Worm (Caenorhabditis elegans): Measurements from ENCODE around the gene acd-4.

acd-4 gene

DNA sequence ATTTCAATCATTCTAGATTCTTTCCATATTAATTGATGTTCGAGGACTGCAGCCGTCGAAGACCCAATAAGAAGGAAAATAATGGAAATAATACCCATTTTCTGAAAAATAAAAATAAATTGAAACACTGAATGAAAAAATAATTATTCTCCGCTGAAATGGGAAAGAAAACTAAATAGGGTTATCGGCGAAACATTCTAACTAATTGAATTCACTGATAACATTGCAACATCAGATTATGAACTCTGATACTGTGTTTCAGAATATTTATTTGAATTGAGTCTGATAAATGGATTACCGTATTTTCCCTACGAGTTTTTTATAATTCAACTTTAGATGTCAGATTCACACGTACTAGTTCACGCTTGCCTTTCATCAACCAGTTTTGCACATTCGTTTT is 5.1 kb downstream of the acd-4 start, which contains the start of gene asp-13:
asp-13 (minus strand) TSS at position 101 of the 400 bp plus-strand sequence.
- TF ChIP-seq sem-4 (tag; optimal IDR thresholded peaks at IDR 0.05): no peak
- TF ChIP-seq fos-1 (tag; optimal IDR thresholded peaks at IDR 0.05): peak; percentile 38

DNA sequence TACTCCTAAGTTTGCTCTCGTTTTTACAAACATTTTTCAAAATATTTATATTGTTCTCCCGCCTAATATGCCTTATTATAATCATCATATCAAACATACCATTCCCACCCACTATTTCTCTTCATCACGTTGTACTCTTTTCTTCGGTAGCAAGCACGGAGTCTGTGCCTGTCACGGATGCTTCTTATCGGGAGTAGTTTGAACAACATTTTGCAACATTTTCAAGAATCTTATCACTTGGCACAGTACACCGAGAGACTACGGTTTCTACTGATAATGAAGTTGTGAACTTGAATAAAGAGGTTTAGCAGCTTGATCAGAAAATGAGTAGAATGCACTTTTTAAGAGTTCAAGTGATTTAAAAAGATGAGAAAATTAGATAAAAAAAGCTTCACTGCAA is 10.2 kb downstream of the acd-4 start:
- TF ChIP-seq dmd-4 (tag; optimal IDR thresholded peaks at IDR 0.05) (no peak), fos-1 (tag; optimal IDR thresholded peaks at IDR 0.05) (peak; percentile 98), zag-1 (tag; optimal IDR thresholded peaks at IDR 0.05) (no peak), nhr-10 (tag; optimal IDR thresholded peaks at IDR 0.05) (no peak), crh-2 (tag; optimal IDR thresholded peaks at IDR 0.05) (peak; percentile 61), nhr-12 (tag; optimal IDR thresholded peaks at IDR 0.05) (no peak), elt-1 (tag; optimal IDR thresholded peaks at IDR 0.05) (no peak), sem-4 (tag; optimal IDR thresholded peaks at IDR 0.05) (no peak), ztf-4 (tag; optimal IDR thresholded peaks at IDR 0.05) (no peak), alr-1 (tag; optimal IDR thresholded peaks at IDR 0.05) (no peak), skn-1 (tag; optimal IDR thresholded peaks at IDR 0.05) (no peak), nhr-77 (tag; optimal IDR thresholded peaks at IDR 0.05) (no peak), F13H6.1 (tag; optimal IDR thresholded peaks at IDR 0.05) (peak; percentile 61), ZK546.5 (tag; optimal IDR thresholded peaks at IDR 0.05) (no peak), unc-62 (GFP tag; optimal IDR thresholded peaks at IDR 0.05) (no peak), sma-3 (GFP tag; optimal IDR thresholded peaks at IDR 0.05) (peak; percentile 19), sma-9 (GFP tag; optimal IDR thresholded peaks at IDR 0.05) (peak; percentile 70), sma-9 (tag; optimal IDR thresholded peaks at IDR 0.05) (no peak), ceh-82 (tag; optimal IDR thresholded peaks at IDR 0.05) (no peak)

DNA sequence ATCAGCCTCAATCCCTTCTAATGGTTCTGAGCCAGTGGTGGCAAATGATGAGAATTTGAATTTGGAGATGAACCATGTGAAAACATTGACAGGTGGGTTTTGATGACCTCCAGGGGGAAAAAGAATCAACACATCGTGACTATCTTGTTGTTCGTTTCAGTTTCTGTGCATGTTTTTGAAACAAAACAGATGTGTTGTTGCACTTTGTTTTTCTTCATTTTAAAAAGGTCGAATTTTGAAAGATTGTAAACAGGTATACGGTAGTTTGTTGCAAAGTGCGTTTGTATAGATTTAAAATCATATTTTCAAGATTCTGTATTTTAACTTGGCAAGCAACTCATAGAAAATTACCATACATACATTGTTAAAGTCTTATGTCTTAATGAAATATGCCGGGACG is 12.3 kb downstream of the acd-4 start:
- TF ChIP-seq nhr-25 (tag; optimal IDR thresholded peaks at IDR 0.05) (peak; percentile 36), lin-11 (tag; optimal IDR thresholded peaks at IDR 0.05) (no peak)

DNA sequence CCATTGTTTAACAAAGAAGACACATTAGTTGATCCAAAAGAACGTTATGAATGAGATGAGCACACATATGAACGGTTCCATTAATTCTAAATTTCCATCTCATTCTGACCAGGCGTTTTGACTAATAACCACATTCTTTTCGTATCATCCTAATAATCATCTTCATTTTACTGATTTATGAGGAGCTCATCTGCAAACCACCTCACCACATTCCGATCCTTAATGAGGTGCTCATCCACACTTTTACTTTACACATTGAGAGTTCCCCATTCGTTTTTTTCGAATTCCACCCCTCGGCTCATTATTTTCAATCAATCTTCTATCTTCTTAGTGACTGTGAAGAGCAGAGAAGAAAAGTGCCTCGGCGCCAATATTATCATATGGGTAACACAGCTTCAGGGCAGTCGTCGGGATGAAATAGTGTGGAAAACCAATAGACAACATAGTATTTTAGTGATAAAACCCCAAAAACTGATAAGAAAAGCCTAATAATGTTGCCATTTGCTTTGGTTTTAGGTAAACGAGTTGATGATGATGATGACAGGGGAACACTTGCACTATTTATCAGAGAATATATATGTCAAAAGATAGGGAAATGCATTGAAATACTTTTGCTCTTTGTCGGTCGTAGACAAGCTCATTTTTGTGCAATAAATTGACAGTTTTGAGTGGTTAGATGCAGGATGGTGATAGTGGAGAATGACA is 13.1 kb downstream of the acd-4 start:
- TF ChIP-seq skn-1 (tag; optimal IDR thresholded peaks at IDR 0.05): peak; percentile 93
- no peak for TF ChIP-seq ceh-82 (tag; optimal IDR thresholded peaks at IDR 0.05)
- no peak for TF ChIP-seq dmd-4 (tag; optimal IDR thresholded peaks at IDR 0.05)
- peak in 1 of 2 experiments; percentile 1 for TF ChIP-seq lsy-2 (tag; optimal IDR thresholded peaks at IDR 0.05)
- TF ChIP-seq sma-3 (GFP tag; optimal IDR thresholded peaks at IDR 0.05): peak; percentile 33
- TF ChIP-seq F13H6.1 (tag; optimal IDR thresholded peaks at IDR 0.05): peak; percentile 70
- TF ChIP-seq lin-39 (tag; optimal IDR thresholded peaks at IDR 0.05): no peak
- TF ChIP-seq sma-9 (GFP tag; optimal IDR thresholded peaks at IDR 0.05): peak; percentile 87
- TF ChIP-seq sma-9 (tag; optimal IDR thresholded peaks at IDR 0.05): no peak
- peak; percentile 59 for TF ChIP-seq crh-2 (tag; optimal IDR thresholded peaks at IDR 0.05)
- TF ChIP-seq nhr-21 (tag; optimal IDR thresholded peaks at IDR 0.05): no peak
- no peak for TF ChIP-seq ZK546.5 (tag; optimal IDR thresholded peaks at IDR 0.05)
- no peak for TF ChIP-seq unc-39 (tag; optimal IDR thresholded peaks at IDR 0.05)
- peak; percentile 98 for TF ChIP-seq fos-1 (tag; optimal IDR thresholded peaks at IDR 0.05)
- peak; percentile 12 for TF ChIP-seq gmeb-1 (tag; optimal IDR thresholded peaks at IDR 0.05)
- TF ChIP-seq nhr-23 (tag; optimal IDR thresholded peaks at IDR 0.05): no peak
- TF ChIP-seq blmp-1 (tag; optimal IDR thresholded peaks at IDR 0.05; ENCODE audit: insufficient read depth): no peak
- no peak for TF ChIP-seq peb-1 (tag; optimal IDR thresholded peaks at IDR 0.05)
- TF ChIP-seq nhr-10 (tag; optimal IDR thresholded peaks at IDR 0.05): no peak

DNA sequence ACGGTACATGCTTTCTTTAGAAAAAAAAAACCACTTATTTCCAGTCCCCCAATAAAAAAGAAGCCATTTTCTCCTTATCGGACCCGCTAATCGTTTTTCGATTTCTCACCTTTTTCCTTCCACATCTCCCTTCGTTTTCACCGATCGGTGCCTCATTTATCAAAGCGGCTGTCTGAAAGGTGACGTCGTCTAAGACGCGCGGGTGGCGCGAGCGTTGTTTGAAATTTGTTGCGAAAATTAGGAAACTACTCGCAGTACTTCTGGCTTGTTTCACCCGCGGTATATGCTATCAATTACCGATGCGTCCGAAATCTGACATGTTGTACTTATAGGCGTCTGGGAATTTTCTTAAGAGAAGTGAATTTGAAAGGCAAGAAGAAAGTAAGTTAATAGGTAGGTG is 14.2 kb downstream of the acd-4 start:
- TF ChIP-seq nhr-11 (tag; optimal IDR thresholded peaks at IDR 0.05): no peak
- TF ChIP-seq ceh-82 (tag; optimal IDR thresholded peaks at IDR 0.05): no peak
- no peak for TF ChIP-seq ama-1 (optimal IDR thresholded peaks at IDR 0.05)
- TF ChIP-seq nhr-6 (tag; optimal IDR thresholded peaks at IDR 0.05): no peak
- peak; percentile 33 for TF ChIP-seq mab-5 (tag; optimal IDR thresholded peaks at IDR 0.05)
- TF ChIP-seq ztf-4 (tag; optimal IDR thresholded peaks at IDR 0.05): no peak
- no peak for TF ChIP-seq lin-11 (tag; optimal IDR thresholded peaks at IDR 0.05)
- TF ChIP-seq ztf-1 (GFP tag; conservative IDR thresholded peaks at IDR 0.05): no peak
- TF ChIP-seq nhr-21 (tag; optimal IDR thresholded peaks at IDR 0.05): peak; percentile 42
- TF ChIP-seq nhr-237 (tag; optimal IDR thresholded peaks at IDR 0.05): no peak
- no peak for TF ChIP-seq R02D3.7 (tag; optimal IDR thresholded peaks at IDR 0.05)
- no peak for TF ChIP-seq peb-1 (tag; optimal IDR thresholded peaks at IDR 0.05)
- TF ChIP-seq zag-1 (tag; optimal IDR thresholded peaks at IDR 0.05): no peak
- TF ChIP-seq unc-39 (tag; optimal IDR thresholded peaks at IDR 0.05): no peak
- TF ChIP-seq sem-4 (tag; optimal IDR thresholded peaks at IDR 0.05): no peak
- TF ChIP-seq snpc-4 (tag; optimal IDR thresholded peaks at IDR 0.05): no peak
- peak; percentile 70 for TF ChIP-seq sma-9 (GFP tag; optimal IDR thresholded peaks at IDR 0.05)
- no peak for TF ChIP-seq sma-9 (tag; optimal IDR thresholded peaks at IDR 0.05)
- TF ChIP-seq ztf-11 (tag; optimal IDR thresholded peaks at IDR 0.05): no peak
- no peak for TF ChIP-seq lin-39 (tag; optimal IDR thresholded peaks at IDR 0.05)
- TF ChIP-seq lsy-2 (tag; optimal IDR thresholded peaks at IDR 0.05): no peak
- no peak for TF ChIP-seq nhr-77 (tag; optimal IDR thresholded peaks at IDR 0.05)
- TF ChIP-seq F13H6.1 (tag; optimal IDR thresholded peaks at IDR 0.05): no peak
- TF ChIP-seq nhr-25 (tag; optimal IDR thresholded peaks at IDR 0.05): peak; percentile 27
- TF ChIP-seq lin-13 (GFP tag; optimal IDR thresholded peaks at IDR 0.05): no peak
- TF ChIP-seq egl-27 (tag; optimal IDR thresholded peaks at IDR 0.05): peak; percentile 45
- TF ChIP-seq ceh-16 (tag; optimal IDR thresholded peaks at IDR 0.05): peak; percentile 78
- no peak for TF ChIP-seq nhr-23 (tag; optimal IDR thresholded peaks at IDR 0.05)
- no peak for TF ChIP-seq crh-2 (tag; optimal IDR thresholded peaks at IDR 0.05)
- no peak for TF ChIP-seq unc-62 (GFP tag; optimal IDR thresholded peaks at IDR 0.05)
- TF ChIP-seq ZK546.5 (tag; optimal IDR thresholded peaks at IDR 0.05): no peak
- peak; percentile 70 for TF ChIP-seq blmp-1 (tag; optimal IDR thresholded peaks at IDR 0.05; ENCODE audit: insufficient read depth)
- no peak for TF ChIP-seq dmd-4 (tag; optimal IDR thresholded peaks at IDR 0.05)
- no peak for TF ChIP-seq nhr-12 (tag; optimal IDR thresholded peaks at IDR 0.05)
